Fruit fly (Drosophila melanogaster) whole organism, embryonic: Measurements from ENCODE around the gene CG32706.
A peak's percentile ranks its signal among the peaks of the same experiment; 100 is the strongest.

Experiments
- Aef1 ChIP-seq: fragments of 200-800 bp; sonication (Bioruptor generic); IDR thresholded peaks from 3 replicates; pipeline ENCODE4 v1.3.6; 2022; ENCODE audit warnings: missing biosample characterization, missing genetic modification characterization
- CG11085 ChIP-seq: fragments of 200-800 bp; sonication (Bioruptor generic); IDR thresholded peaks from 2 replicates; pipeline ENCODE4 v1.3.6; 2022; ENCODE audit warnings: missing biosample characterization, missing genetic modification characterization
- CG11456 ChIP-seq: fragments of 200-800 bp; sonication (Bioruptor generic); IDR thresholded peaks from 3 replicates; pipeline ENCODE4 v1.3.6; 2022; ENCODE audit warnings: missing biosample characterization, missing genetic modification characterization
- CG13775 ChIP-seq: fragments of 200-800 bp; sonication (Bioruptor generic); optimal IDR thresholded peaks from 3 replicates; lab custom pipeline; 2017; ENCODE audit warnings: missing biosample characterization, mild to moderate bottlenecking, missing genetic modification characterization
- CG14667 ChIP-seq: fragments of 200-800 bp; sonication (Bioruptor generic); IDR thresholded peaks from 2 replicates; pipeline ENCODE4 v1.3.6; 2022; ENCODE audit warnings: missing biosample characterization, missing genetic modification characterization
- CG16779 ChIP-seq: fragments of 200-800 bp; sonication (Bioruptor generic); IDR thresholded peaks from 2 replicates; pipeline ENCODE4 v1.3.6; 2022; ENCODE audit warnings: missing biosample characterization, missing genetic modification characterization
- CG18011 ChIP-seq: fragments of 200-800 bp; sonication (Bioruptor generic); optimal IDR thresholded peaks from 2 replicates; lab custom pipeline; 2017; ENCODE audit warnings: missing biosample characterization, missing genetic modification characterization, mild to moderate bottlenecking, moderate library complexity, missing genotype
- CG18764 ChIP-seq: fragments of 200-800 bp; sonication (Bioruptor generic); optimal IDR thresholded peaks from 3 replicates; lab custom pipeline; 2016; ENCODE audit warnings: missing biosample characterization, missing genetic modification characterization
- CG2199 ChIP-seq: fragments of 200-800 bp; sonication (Bioruptor generic); IDR thresholded peaks from 3 replicates; pipeline ENCODE4 v1.3.6; 2022; ENCODE audit warnings: missing biosample characterization, missing genetic modification characterization
- CG34376 ChIP-seq: fragments of 200-800 bp; sonication (Bioruptor generic); optimal IDR thresholded peaks from 2 replicates; lab custom pipeline; 2018; ENCODE audit warnings: missing biosample characterization, mild to moderate bottlenecking, missing genetic modification characterization
- CG4282 ChIP-seq: fragments of 200-800 bp; sonication (Bioruptor generic); optimal IDR thresholded peaks from 2 replicates; lab custom pipeline; 2016; ENCODE audit warnings: missing biosample characterization, missing genetic modification characterization
- CG4617 ChIP-seq: fragments of 200-800 bp; sonication (Bioruptor generic); optimal IDR thresholded peaks from 3 replicates; lab custom pipeline; 2016; ENCODE audit warnings: missing biosample characterization, missing genetic modification characterization, borderline replicate concordance
- CG6689 ChIP-seq: fragments of 200-800 bp; sonication (Bioruptor generic); IDR thresholded peaks from 2 replicates; pipeline ENCODE4 v1.3.6; 2022; ENCODE audit warnings: missing biosample characterization, missing genetic modification characterization
- CG7372 ChIP-seq: fragments of 200-800 bp; sonication (Bioruptor generic); IDR thresholded peaks from 2 replicates; pipeline ENCODE4 v1.3.6; 2022; ENCODE audit warnings: missing biosample characterization, missing genetic modification characterization
- CG7556 ChIP-seq: fragments of 200-800 bp; sonication (Bioruptor generic); optimal IDR thresholded peaks from 2 replicates; lab custom pipeline; 2017; ENCODE audit warnings: missing biosample characterization, mild to moderate bottlenecking, missing genetic modification characterization
- CG8281 ChIP-seq: fragments of 200-800 bp; sonication (Bioruptor generic); optimal IDR thresholded peaks from 2 replicates; lab custom pipeline; 2018; ENCODE audit warnings: missing biosample characterization, mild to moderate bottlenecking, missing genetic modification characterization, moderate library complexity
- CG8944 ChIP-seq: fragments of 200-800 bp; sonication (Bioruptor generic); optimal IDR thresholded peaks from 3 replicates; lab custom pipeline; 2016; ENCODE audit warnings: missing biosample characterization, missing genetic modification characterization
- CG9215 ChIP-seq: fragments of 200-800 bp; sonication (Bioruptor generic); IDR thresholded peaks from 2 replicates; pipeline ENCODE4 v1.3.6; 2022; ENCODE audit warnings: missing biosample characterization, missing genetic modification characterization
- CG9609 ChIP-seq: fragments of 200-800 bp; sonication (Bioruptor generic); optimal IDR thresholded peaks from 3 replicates; lab custom pipeline; 2016; ENCODE audit warnings: missing biosample characterization, missing genetic modification characterization
- CrebB ChIP-seq: fragments of 200-800 bp; sonication (Bioruptor generic); optimal IDR thresholded peaks from 3 replicates; lab custom pipeline; 2018; ENCODE audit warnings: missing biosample characterization, mild to moderate bottlenecking, missing genetic modification characterization
- Hr3 ChIP-seq: fragments of 200-800 bp; sonication (Bioruptor generic); optimal IDR thresholded peaks from 3 replicates; lab custom pipeline; 2016; ENCODE audit warnings: missing biosample characterization, missing genetic modification characterization
- Hr39 ChIP-seq: fragments of >200 bp; optimal IDR thresholded peaks from 2 replicates; lab custom pipeline; 2017
- Hr51 ChIP-seq, 2 experiments: fragments of 200-800 bp; sonication (Bioruptor generic); optimal IDR thresholded peaks; 2 replicates in 1 of 2; 3 replicates in 1 of 2; lab custom pipeline; 2016 to 2018; ENCODE audit warnings: missing biosample characterization in 2 of 2, missing genetic modification characterization in 2 of 2, mild to moderate bottlenecking in 1 of 2, moderate library complexity in 1 of 2
- Hsf ChIP-seq: fragments of 200-800 bp; sonication (Bioruptor generic); optimal IDR thresholded peaks from 3 replicates; lab custom pipeline; 2016; ENCODE audit warnings: missing biosample characterization, missing genetic modification characterization
- MESR4 ChIP-seq: fragments of 200-800 bp; sonication (Bioruptor generic); optimal IDR thresholded peaks from 2 replicates; lab custom pipeline; 2018; ENCODE audit warnings: missing biosample characterization, mild to moderate bottlenecking, missing genetic modification characterization, moderate library complexity
- PHDP ChIP-seq: fragments of 200-800 bp; sonication (Bioruptor generic); optimal IDR thresholded peaks from 3 replicates; lab custom pipeline; 2018; ENCODE audit warnings: missing biosample characterization, mild to moderate bottlenecking, missing genetic modification characterization, moderate library complexity
- Side ChIP-seq: fragments of 200-800 bp; sonication (Bioruptor generic); optimal IDR thresholded peaks from 2 replicates; lab custom pipeline; 2016; ENCODE audit warnings: missing biosample characterization, missing genetic modification characterization
- Tbp ChIP-seq: fragments of >200 bp; optimal IDR thresholded peaks from 2 replicates; lab custom pipeline; 2018; ENCODE audit warnings: missing biosample characterization, missing genetic modification characterization
- amos ChIP-seq: fragments of 200-800 bp; sonication (Bioruptor generic); IDR thresholded peaks from 2 replicates; pipeline ENCODE4 v1.3.6; 2022; ENCODE audit warnings: missing biosample characterization, missing genetic modification characterization; ENCODE audit not compliant: partially characterized antibody
- ato ChIP-seq: fragments of 200-800 bp; sonication (Bioruptor generic); IDR thresholded peaks from 2 replicates; pipeline ENCODE4 v1.3.6; 2022; ENCODE audit warnings: missing biosample characterization, missing genetic modification characterization; ENCODE audit not compliant: partially characterized antibody
- chm ChIP-seq: fragments of 200-800 bp; sonication (Bioruptor generic); IDR thresholded peaks from 2 replicates; pipeline ENCODE4 v1.3.6; 2022; ENCODE audit warnings: missing biosample characterization, missing genetic modification characterization
- crc ChIP-seq: fragments of 200-800 bp; sonication (Bioruptor generic); optimal IDR thresholded peaks from 2 replicates; lab custom pipeline; 2016; ENCODE audit warnings: missing biosample characterization, missing genetic modification characterization
- crp ChIP-seq, 2 experiments: fragments of 200-800 bp; sonication (Bioruptor generic); optimal IDR thresholded peaks; 2 replicates in 1 of 2; 3 replicates in 1 of 2; lab custom pipeline; 2017; ENCODE audit warnings: missing biosample characterization in 2 of 2, missing genetic modification characterization in 2 of 2, mild to moderate bottlenecking in 1 of 2, moderate library complexity in 1 of 2
- dpn ChIP-seq, 2 experiments: fragments of 200-800 bp; sonication (Bioruptor generic); optimal IDR thresholded peaks; 3 replicates each; lab custom pipeline; 2016; ENCODE audit warnings: missing biosample characterization in 2 of 2, missing genetic modification characterization in 2 of 2
- dysf ChIP-seq: fragments of 200-800 bp; sonication (Bioruptor generic); IDR thresholded peaks from 3 replicates; pipeline ENCODE4 v1.3.6; 2022; ENCODE audit warnings: missing biosample characterization, missing genetic modification characterization
- fu2 ChIP-seq: fragments of 200-800 bp; sonication (Bioruptor generic); optimal IDR thresholded peaks from 2 replicates; lab custom pipeline; 2016; ENCODE audit warnings: missing biosample characterization, missing genetic modification characterization
- gcm ChIP-seq: fragments of 200-800 bp; sonication (Bioruptor generic); optimal IDR thresholded peaks from 2 replicates; lab custom pipeline; 2019; ENCODE audit warnings: missing biosample characterization, mild to moderate bottlenecking, missing genetic modification characterization, moderate library complexity
- grn ChIP-seq: fragments of 200-800 bp; sonication (Bioruptor generic); optimal IDR thresholded peaks from 3 replicates; lab custom pipeline; 2017; ENCODE audit warnings: missing biosample characterization, missing genetic modification characterization
- gro ChIP-seq: fragments of 200-800 bp; sonication (Bioruptor generic); optimal IDR thresholded peaks from 2 replicates; lab custom pipeline; 2016; ENCODE audit warnings: missing biosample characterization, missing genetic modification characterization
- jigr1 ChIP-seq: fragments of 200-800 bp; sonication (Bioruptor generic); IDR thresholded peaks from 3 replicates; pipeline ENCODE4 v1.3.6; 2022; ENCODE audit warnings: missing biosample characterization, missing genetic modification characterization
- lmd ChIP-seq: fragments of 200-800 bp; sonication (Bioruptor generic); IDR thresholded peaks from 2 replicates; pipeline ENCODE4 v1.3.6; 2022; ENCODE audit warnings: missing biosample characterization, missing genetic modification characterization
- nmo ChIP-seq: fragments of 200-800 bp; sonication (Bioruptor generic); optimal IDR thresholded peaks from 2 replicates; lab custom pipeline; 2018; ENCODE audit warnings: missing biosample characterization, mild to moderate bottlenecking, missing genetic modification characterization, moderate library complexity
- otp ChIP-seq: fragments of 200-800 bp; sonication (Bioruptor generic); IDR thresholded peaks from 3 replicates; pipeline ENCODE4, ENCODE4 v1.3.6; 2022; ENCODE audit warnings: missing biosample characterization, missing genetic modification characterization
- psq ChIP-seq: fragments of 200-800 bp; sonication (Bioruptor generic); optimal IDR thresholded peaks from 2 replicates; lab custom pipeline; 2017; ENCODE audit warnings: missing biosample characterization, missing genetic modification characterization
- rib ChIP-seq: fragments of 200-800 bp; sonication (Bioruptor generic); IDR thresholded peaks from 2 replicates; pipeline ENCODE4 v1.3.6; 2022; ENCODE audit warnings: missing biosample characterization, missing genetic modification characterization
- sens-2 ChIP-seq: fragments of 200-800 bp; sonication (Bioruptor generic); IDR thresholded peaks from 2 replicates; pipeline ENCODE4 v1.3.6; 2022; ENCODE audit warnings: missing biosample characterization, missing genetic modification characterization
- slou ChIP-seq: fragments of 200-800 bp; sonication (Bioruptor generic); optimal IDR thresholded peaks from 3 replicates; lab custom pipeline; 2016; ENCODE audit warnings: missing biosample characterization, missing genetic modification characterization
- ttk ChIP-seq: fragments of 200-800 bp; sonication (Bioruptor generic); IDR thresholded peaks from 2 replicates; pipeline ENCODE4 v2.1.2; 2022; ENCODE audit warnings: missing biosample characterization, missing genetic modification characterization
- twi ChIP-seq: fragments of 200-800 bp; optimal IDR thresholded peaks from 2 replicates; lab custom pipeline; 2019; ENCODE audit warnings: missing biosample characterization, mild to moderate bottlenecking, missing genetic modification characterization, moderate library complexity
- vnd ChIP-seq: fragments of 200-800 bp; sonication (Bioruptor generic); IDR thresholded peaks from 3 replicates; pipeline ENCODE4 v1.3.6; 2022; ENCODE audit warnings: missing biosample characterization, missing genetic modification characterization; ENCODE audit not compliant: partially characterized antibody
- wor ChIP-seq: fragments of 200-800 bp; sonication (Bioruptor generic); IDR thresholded peaks from 2 replicates; pipeline ENCODE4 v1.3.6; 2022; ENCODE audit warnings: missing biosample characterization, missing genetic modification characterization

CG32706 gene

DNA sequence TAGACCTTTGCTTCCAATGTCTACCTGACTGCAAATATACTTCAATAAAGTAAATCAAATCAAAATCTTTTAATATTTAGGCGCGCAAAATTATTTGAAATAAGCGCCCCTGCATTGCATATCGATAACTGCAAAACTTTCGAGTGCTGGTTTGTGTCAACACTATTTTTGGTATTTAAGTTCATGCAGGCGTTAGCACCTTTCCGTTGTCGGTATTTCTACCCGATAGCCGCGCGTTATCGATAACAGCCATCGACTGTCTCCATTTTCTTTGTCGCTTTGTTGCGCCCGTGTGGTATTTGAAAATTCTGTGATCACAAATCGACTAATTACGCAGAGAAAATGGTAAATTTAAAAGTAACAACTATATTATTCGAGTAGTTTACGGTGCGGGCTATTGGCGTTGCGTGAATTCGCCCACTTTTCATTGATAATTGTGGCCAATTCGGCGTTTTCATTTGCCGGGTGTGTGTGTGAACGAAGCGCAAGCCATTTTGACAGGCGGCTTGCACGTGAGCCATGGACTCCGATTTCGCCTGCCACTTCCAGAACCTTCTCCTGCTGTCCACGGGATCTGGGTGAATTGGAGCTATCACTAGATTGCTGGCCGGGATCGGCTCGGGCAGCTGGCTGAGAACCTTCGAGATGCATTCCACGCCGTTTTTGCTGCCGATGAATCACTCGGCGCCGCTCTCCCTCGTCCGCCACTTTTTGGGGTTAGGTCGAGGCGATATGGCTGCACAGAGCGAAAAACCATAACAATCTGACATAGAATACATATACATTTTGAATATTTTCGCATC, 2.5 kb downstream of the CG32706 start, which contains the start of gene CCT2 (continued):
- peak; percentile 70 for TF ChIP-seq amos
- no peak for TF ChIP-seq Hsf (GFP tag; lab: Kevin White, UChicago)
- no peak for TF ChIP-seq CG6689 (GFP tag; lab: Robert Waterston, UW)
- TF ChIP-seq CG9609 (GFP tag; lab: Kevin White, UChicago) = no peak
- no peak for TF ChIP-seq CG8281 (tag; lab: Kevin White, UChicago)
- TF ChIP-seq Hr3 (GFP tag; lab: Kevin White, UChicago) = no peak
- TF ChIP-seq CG13775 (GFP tag; lab: Kevin White, UChicago) = no peak
- TF ChIP-seq Hr39 = no peak
- TF ChIP-seq Hr51 (GFP tag; optimal IDR thresholded peaks at IDR 0.05; lab: Kevin White, UChicago) = no peak
- TF ChIP-seq wor (GFP tag; lab: Robert Waterston, UW) = no peak
- TF ChIP-seq CrebB = no peak
- TF ChIP-seq CG2199 = no peak
- TF ChIP-seq Side (GFP tag; lab: Kevin White, UChicago) = no peak
- TF ChIP-seq CG14667 (GFP tag; lab: Robert Waterston, UW) = no peak
- TF ChIP-seq CG7372 (GFP tag; lab: Robert Waterston, UW) = no peak
- no peak for TF ChIP-seq CG11085 (GFP tag; lab: Robert Waterston, UW)
- no peak for TF ChIP-seq dysf (GFP tag; lab: Robert Waterston, UW)
- no peak for TF ChIP-seq Aef1 (GFP tag; lab: Robert Waterston, UW)
- TF ChIP-seq CG16779 (GFP tag; lab: Robert Waterston, UW) = no peak
- TF ChIP-seq sens-2 (GFP tag; lab: Robert Waterston, UW) = no peak
- no peak for TF ChIP-seq CG4617 (GFP tag; lab: Kevin White, UChicago)
- TF ChIP-seq gro (GFP tag; lab: Kevin White, UChicago) = no peak
- no peak for TF ChIP-seq ttk (GFP tag; lab: Robert Waterston, UW)
- TF ChIP-seq crp (GFP tag; optimal IDR thresholded peaks at IDR 0.05; lab: Kevin White, UChicago) = no peak
- TF ChIP-seq lmd (GFP tag; lab: Robert Waterston, UW) = no peak
- no peak for TF ChIP-seq CG7556 (GFP tag; lab: Kevin White, UChicago)
- no peak for TF ChIP-seq CG4282 (GFP tag; lab: Kevin White, UChicago)
- no peak for TF ChIP-seq CG34376 (GFP tag; lab: Kevin White, UChicago)
- no peak for TF ChIP-seq psq (GFP tag; lab: Kevin White, UChicago)
- TF ChIP-seq rib (GFP tag; lab: Robert Waterston, UW) = no peak
- no peak for TF ChIP-seq jigr1 (GFP tag; lab: Robert Waterston, UW)
- TF ChIP-seq slou (GFP tag; lab: Kevin White, UChicago) = no peak
- no peak for TF ChIP-seq CG18011 (GFP tag; lab: Kevin White, UChicago)
- no peak for TF ChIP-seq gcm
- no peak for TF ChIP-seq CG18764 (GFP tag; lab: Kevin White, UChicago)
- no peak for TF ChIP-seq CG8944
- TF ChIP-seq nmo (GFP tag; lab: Kevin White, UChicago) = peak; percentile 6
- TF ChIP-seq twi (tag; lab: Kevin White, UChicago) = no peak
- TF ChIP-seq dpn (GFP tag; optimal IDR thresholded peaks at IDR 0.05; lab: Kevin White, UChicago) = no peak
- TF ChIP-seq Tbp (GFP tag; lab: Kevin White, UChicago) = no peak
- TF ChIP-seq CG9215 (GFP tag; lab: Robert Waterston, UW) = no peak
- no peak for TF ChIP-seq otp
- no peak for TF ChIP-seq grn (GFP tag; lab: Kevin White, UChicago)
- peak; percentile 56; the same call in 1 of the 2 replicates for TF ChIP-seq ato (GFP tag; lab: Robert Waterston, UW)
- no peak for TF ChIP-seq crc (GFP tag; lab: Kevin White, UChicago)
- TF ChIP-seq vnd (GFP tag; lab: Robert Waterston, UW) = peak; percentile 66
- no peak for TF ChIP-seq fu2 (GFP tag; lab: Kevin White, UChicago)
- no peak for TF ChIP-seq chm (GFP tag; lab: Robert Waterston, UW)
- TF ChIP-seq CG11456 (GFP tag; lab: Robert Waterston, UW) = no peak
- TF ChIP-seq MESR4 = peak; percentile 84
- TF ChIP-seq PHDP (tag; lab: Kevin White, UChicago) = no peak
